Fruit fly (Drosophila melanogaster) whole organism, embryonic: ENCODE measurements around the gene TbCMF46.

ENCODE experiments used
- ATbp ChIP-seq: fragments of 200-800 bp; sonication (Bioruptor generic); optimal IDR thresholded peaks from 2 replicates; lab custom pipeline; 2017; ENCODE audit warnings: missing biosample characterization, mild to moderate bottlenecking, missing genetic modification characterization, missing genetic modification reagents
- Atf3 ChIP-seq: fragments of 200-800 bp; sonication (Bioruptor generic); optimal IDR thresholded peaks from 3 replicates; lab custom pipeline; 2016; ENCODE audit warnings: missing biosample characterization, missing genetic modification characterization
- Bdp1 ChIP-seq: fragments of 200-800 bp; sonication (Bioruptor generic); optimal IDR thresholded peaks from 3 replicates; lab custom pipeline; 2016; ENCODE audit warnings: missing biosample characterization, missing genetic modification characterization
- CG10274 ChIP-seq: fragments of 200-800 bp; sonication (Bioruptor generic); optimal IDR thresholded peaks from 3 replicates; lab custom pipeline; 2017; ENCODE audit warnings: missing biosample characterization, mild to moderate bottlenecking, missing genetic modification characterization
- CG10979 ChIP-seq: fragments of 200-800 bp; sonication (Bioruptor generic); optimal IDR thresholded peaks from 2 replicates; lab custom pipeline; 2018; ENCODE audit warnings: missing biosample characterization, mild to moderate bottlenecking, missing genetic modification characterization, moderate library complexity
- CG11093 ChIP-seq: fragments of 200-800 bp; sonication (Bioruptor generic); IDR thresholded peaks from 3 replicates; pipeline ENCODE4 v1.3.6; 2022; ENCODE audit warnings: missing biosample characterization, missing genetic modification characterization
- CG11247 ChIP-seq: fragments of 200-800 bp; sonication (Bioruptor generic); IDR thresholded peaks from 2 replicates; pipeline ENCODE4 v1.3.6; 2022; ENCODE audit warnings: missing biosample characterization, missing genetic modification characterization
- CG11695 ChIP-seq: fragments of 200-800 bp; sonication (Bioruptor generic); IDR thresholded peaks from 3 replicates; pipeline ENCODE4 v1.3.6; 2022; ENCODE audit warnings: missing biosample characterization, missing genetic modification characterization
- CG14710 ChIP-seq: fragments of 200-800 bp; sonication (Bioruptor generic); optimal IDR thresholded peaks from 3 replicates; lab custom pipeline; 2019; ENCODE audit warnings: missing biosample characterization, mild to moderate bottlenecking, missing genetic modification characterization, moderate library complexity
- CG15011 ChIP-seq: fragments of 200-800 bp; sonication (Bioruptor generic); optimal IDR thresholded peaks from 3 replicates; lab custom pipeline; 2018; ENCODE audit warnings: missing biosample characterization, mild to moderate bottlenecking, missing genetic modification characterization
- CG15073 ChIP-seq: fragments of 200-800 bp; sonication (Bioruptor generic); optimal IDR thresholded peaks from 2 replicates; lab custom pipeline; 2016; ENCODE audit warnings: missing biosample characterization, missing genetic modification characterization
- CG15696 ChIP-seq: fragments of 200-800 bp; sonication (Bioruptor generic); optimal IDR thresholded peaks from 2 replicates; lab custom pipeline; 2019; ENCODE audit warnings: missing biosample characterization, mild to moderate bottlenecking, missing genetic modification characterization, moderate library complexity
- CG16813 ChIP-seq: fragments of 200-800 bp; sonication (Bioruptor generic); IDR thresholded peaks from 3 replicates; pipeline ENCODE4 v1.3.6; 2022; ENCODE audit warnings: missing biosample characterization, missing genetic modification characterization; ENCODE audit not compliant: partially characterized antibody
- CG18011 ChIP-seq: fragments of 200-800 bp; sonication (Bioruptor generic); optimal IDR thresholded peaks from 2 replicates; lab custom pipeline; 2017; ENCODE audit warnings: missing biosample characterization, missing genetic modification characterization, mild to moderate bottlenecking, moderate library complexity, missing genotype
- CG2129 ChIP-seq: fragments of 200-800 bp; sonication (Bioruptor generic); IDR thresholded peaks from 2 replicates; pipeline ENCODE4 v1.3.6; 2022; ENCODE audit warnings: missing biosample characterization, missing genetic modification characterization; ENCODE audit not compliant: partially characterized antibody
- CG2889 ChIP-seq: fragments of 200-800 bp; sonication (Bioruptor generic); IDR thresholded peaks from 3 replicates; pipeline ENCODE4 v1.3.6; 2022; ENCODE audit warnings: missing biosample characterization, missing genetic modification characterization
- CG30403 ChIP-seq: fragments of 200-800 bp; sonication (Bioruptor generic); optimal IDR thresholded peaks from 3 replicates; lab custom pipeline; 2016; ENCODE audit warnings: missing biosample characterization, missing genetic modification characterization
- CG3065 ChIP-seq: fragments of 200-800 bp; sonication (Bioruptor generic); optimal IDR thresholded peaks from 2 replicates; lab custom pipeline; 2016; ENCODE audit warnings: missing biosample characterization, missing genetic modification characterization
- CG34224 ChIP-seq: fragments of 200-800 bp; sonication (Bioruptor generic); IDR thresholded peaks from 3 replicates; pipeline ENCODE4 v1.3.6; 2022; ENCODE audit warnings: missing biosample characterization, missing genetic modification characterization; ENCODE audit not compliant: partially characterized antibody
- CG3847 ChIP-seq: fragments of 200-800 bp; sonication (Bioruptor generic); IDR thresholded peaks from 2 replicates; pipeline ENCODE4 v1.3.6; 2022; ENCODE audit warnings: missing biosample characterization, missing genetic modification characterization
- CG5953 ChIP-seq: fragments of 200-800 bp; sonication (Bioruptor generic); IDR thresholded peaks from 2 replicates; pipeline ENCODE4 v1.3.6; 2022; ENCODE audit warnings: missing biosample characterization, missing genetic modification characterization
- CG6813 ChIP-seq: fragments of 200-800 bp; sonication (Bioruptor generic); optimal IDR thresholded peaks from 2 replicates; lab custom pipeline; 2017; ENCODE audit warnings: missing biosample characterization, missing genetic modification characterization, mild to moderate bottlenecking, moderate library complexity, missing genetic modification reagents
- CG8924 ChIP-seq: fragments of 200-800 bp; optimal IDR thresholded peaks from 3 replicates; lab custom pipeline; 2019; ENCODE audit warnings: missing biosample characterization, mild to moderate bottlenecking, missing genetic modification characterization, moderate library complexity
- Eip74EF ChIP-seq, 2 experiments: fragments of 200-800 bp in 1 of 2; fragments of >200 bp in 1 of 2; sonication (Bioruptor generic) in 1 of 2; optimal IDR thresholded peaks; 2 replicates each; lab custom pipeline; 2017 to 2019; ENCODE audit warnings: missing biosample characterization in 2 of 2, missing genetic modification characterization in 2 of 2, mild to moderate bottlenecking in 1 of 2, moderate library complexity in 1 of 2
- HLH4C ChIP-seq: fragments of 200-800 bp; sonication (Bioruptor generic); IDR thresholded peaks from 3 replicates; pipeline ENCODE4 v1.3.6; 2022; ENCODE audit warnings: missing biosample characterization, missing genetic modification characterization; ENCODE audit not compliant: partially characterized antibody
- Hand ChIP-seq: fragments of 200-800 bp; sonication (Bioruptor generic); optimal IDR thresholded peaks from 2 replicates; lab custom pipeline; 2017; ENCODE audit warnings: mild to moderate bottlenecking, missing biosample characterization, missing genetic modification reagents, missing genetic modification characterization
- Jarid2 ChIP-seq: fragments of 200-800 bp; sonication (Bioruptor generic); optimal IDR thresholded peaks from 3 replicates; lab custom pipeline; 2017; ENCODE audit warnings: mild to moderate bottlenecking, missing biosample characterization, missing genetic modification reagents, missing genetic modification characterization
- Max ChIP-seq: fragments of 200-800 bp; sonication (Bioruptor generic); optimal IDR thresholded peaks from 2 replicates; lab custom pipeline; 2016; ENCODE audit warnings: missing biosample characterization, mild to moderate bottlenecking, missing genetic modification characterization
- Optix ChIP-seq: fragments of 200-800 bp; sonication (Bioruptor generic); IDR thresholded peaks from 3 replicates; pipeline ENCODE4 v1.3.6; 2022; ENCODE audit warnings: missing biosample characterization, missing genetic modification characterization
- Ssrp ChIP-seq: fragments of 200-800 bp; sonication (Bioruptor generic); optimal IDR thresholded peaks from 2 replicates; lab custom pipeline; 2018; ENCODE audit warnings: missing biosample characterization, mild to moderate bottlenecking, missing genetic modification characterization, moderate library complexity
- Stat92E ChIP-seq, 3 experiments: fragments of >200 bp in 2 of 3; fragments of 200-800 bp in 1 of 3; sonication (Bioruptor generic) in 1 of 3; optimal IDR thresholded peaks; 2 replicates each; lab custom pipeline; 2017 to 2019; ENCODE audit warnings: missing biosample characterization in 3 of 3, missing genetic modification characterization in 3 of 3, mild to moderate bottlenecking in 1 of 3, moderate library complexity in 1 of 3
- ab ChIP-seq: fragments of 200-800 bp; sonication (Bioruptor generic); optimal IDR thresholded peaks from 2 replicates; lab custom pipeline; 2016; ENCODE audit warnings: missing biosample characterization, missing genetic modification characterization
- bowl ChIP-seq: fragments of 200-800 bp; sonication (Bioruptor generic); IDR thresholded peaks from 2 replicates; pipeline ENCODE4 v1.3.6; 2022; ENCODE audit warnings: missing biosample characterization, missing genetic modification characterization
- chif ChIP-seq, 2 experiments: fragments of 200-800 bp; sonication (Bioruptor generic); optimal IDR thresholded peaks; 3 replicates each; lab custom pipeline; 2016; ENCODE audit warnings: missing biosample characterization in 2 of 2, missing genetic modification characterization in 2 of 2
- chinmo ChIP-seq: fragments of 200-800 bp; sonication (Bioruptor generic); IDR thresholded peaks from 4 replicates; pipeline ENCODE4 v1.3.6; 2022; ENCODE audit warnings: missing biosample characterization, missing genetic modification characterization; ENCODE audit not compliant: partially characterized antibody
- cwo ChIP-seq: fragments of 200-800 bp; sonication (Bioruptor generic); optimal IDR thresholded peaks from 3 replicates; lab custom pipeline; 2017; ENCODE audit warnings: missing biosample characterization, missing genetic modification characterization, mild to moderate bottlenecking, moderate library complexity, missing genetic modification reagents
- danr ChIP-seq: fragments of 200-800 bp; sonication (Bioruptor generic); IDR thresholded peaks from 2 replicates; pipeline ENCODE4 v1.3.6; 2022; ENCODE audit warnings: missing biosample characterization, missing genetic modification characterization
- esg ChIP-seq: fragments of 200-800 bp; sonication (Bioruptor generic); conservative IDR thresholded peaks from 2 replicates; pipeline ENCODE4 v1.3.6; 2022; ENCODE audit warnings: missing biosample characterization, missing genetic modification characterization
- eyg ChIP-seq: fragments of 200-800 bp; sonication (Bioruptor generic); optimal IDR thresholded peaks from 3 replicates; lab custom pipeline; 2016; ENCODE audit warnings: missing biosample characterization, missing genetic modification characterization
- ind ChIP-seq: fragments of 200-800 bp; sonication (Bioruptor generic); optimal IDR thresholded peaks from 3 replicates; lab custom pipeline; 2016; ENCODE audit warnings: missing biosample characterization, missing genetic modification characterization
- insv ChIP-seq, 2 experiments: fragments of 200-800 bp; sonication (Bioruptor generic); optimal IDR thresholded peaks; 3 replicates each; lab custom pipeline; 2016 to 2018; ENCODE audit warnings: missing biosample characterization in 2 of 2, missing genetic modification characterization in 2 of 2
- nmo ChIP-seq: fragments of 200-800 bp; sonication (Bioruptor generic); optimal IDR thresholded peaks from 2 replicates; lab custom pipeline; 2018; ENCODE audit warnings: missing biosample characterization, mild to moderate bottlenecking, missing genetic modification characterization, moderate library complexity
- pan ChIP-seq, 4 experiments: fragments of >200 bp in 3 of 4; fragments of 200-800 bp in 1 of 4; sonication (Bioruptor generic) in 1 of 4; optimal IDR thresholded peaks in 3 of 4; IDR thresholded peaks in 1 of 4; 2 replicates each; pipeline versions ENCODE4 v1.3.6 to Lab custom; 2017 to 2022; ENCODE audit warnings: missing biosample characterization in 2 of 4, missing genetic modification characterization in 2 of 4, mixed read lengths in 1 of 4
- pfk ChIP-seq: fragments of 200-800 bp; sonication (Bioruptor generic); optimal IDR thresholded peaks from 2 replicates; lab custom pipeline; 2018; ENCODE audit warnings: missing biosample characterization, mild to moderate bottlenecking, missing genetic modification characterization, moderate library complexity
- sqz ChIP-seq: fragments of 200-800 bp; sonication (Bioruptor generic); optimal IDR thresholded peaks from 3 replicates; lab custom pipeline; 2018; ENCODE audit warnings: missing biosample characterization, mild to moderate bottlenecking, missing genetic modification characterization
- unpg ChIP-seq: fragments of 200-800 bp; sonication (Bioruptor generic); optimal IDR thresholded peaks from 3 replicates; lab custom pipeline; 2018; ENCODE audit warnings: missing biosample characterization, mild to moderate bottlenecking, missing genetic modification characterization, moderate library complexity
- wek ChIP-seq: fragments of 200-800 bp; sonication (Bioruptor generic); optimal IDR thresholded peaks from 3 replicates; lab custom pipeline; 2018; ENCODE audit warnings: missing biosample characterization, mild to moderate bottlenecking, missing genetic modification characterization, moderate library complexity
- zf30C ChIP-seq: fragments of 200-800 bp; sonication (Bioruptor generic); optimal IDR thresholded peaks from 3 replicates; lab custom pipeline; 2018; ENCODE audit warnings: missing biosample characterization, mild to moderate bottlenecking, missing genetic modification characterization

The TbCMF46 gene

dm6 chr2L:9897296-9897695 lies 27.4 kb downstream of the TbCMF46 start, which contains the start of gene RpS2 (continued):
- TF ChIP-seq wek (GFP tag; lab: Kevin White, UChicago) = peak; percentile 59
- TF ChIP-seq CG6813 (GFP tag; lab: Kevin White, UChicago) = no peak
- no peak for TF ChIP-seq ind (GFP tag; lab: Kevin White, UChicago)
- peak; percentile 55 for TF ChIP-seq nmo (GFP tag; lab: Kevin White, UChicago)
- TF ChIP-seq CG3847 (GFP tag; lab: Robert Waterston, UW) = peak; percentile 43
- TF ChIP-seq CG5953 = no peak
- peak; percentile 99 for TF ChIP-seq CG16813 (GFP tag; lab: Robert Waterston, UW)
- TF ChIP-seq ATbp (GFP tag; lab: Kevin White, UChicago) = peak; percentile 31
- no peak for TF ChIP-seq pan (optimal IDR thresholded peaks at IDR 0.05; lab: Kevin White, UChicago)
- peak in 1 of 2 experiments; percentile 7 for TF ChIP-seq pan (GFP tag; optimal IDR thresholded peaks at IDR 0.05 in 1 of 2, IDR thresholded peaks at IDR 0.05 in 1 of 2)
- TF ChIP-seq CG30403 (GFP tag; lab: Kevin White, UChicago) = peak; percentile 38
- no peak for TF ChIP-seq CG10274 (GFP tag; lab: Kevin White, UChicago)
- peak in 1 of 3 experiments; percentile 22 for TF ChIP-seq Stat92E (GFP tag; optimal IDR thresholded peaks at IDR 0.05; lab: Kevin White, UChicago)
- TF ChIP-seq sqz = peak; percentile 46
- TF ChIP-seq cwo (GFP tag; lab: Kevin White, UChicago) = no peak
- TF ChIP-seq Bdp1 (GFP tag; lab: Kevin White, UChicago) = no peak
- TF ChIP-seq pfk = peak; percentile 64
- peak in 1 of 2 experiments; percentile 24 for TF ChIP-seq chif (GFP tag; optimal IDR thresholded peaks at IDR 0.05; lab: Kevin White, UChicago)
- TF ChIP-seq Jarid2 (GFP tag; lab: Kevin White, UChicago) = peak; percentile 13
- TF ChIP-seq CG3065 (GFP tag; lab: Kevin White, UChicago) = no peak
- TF ChIP-seq CG14710 (tag; lab: Kevin White, UChicago) = peak; percentile 57
- no peak for TF ChIP-seq danr (GFP tag; lab: Robert Waterston, UW)
- TF ChIP-seq Ssrp (tag; lab: Kevin White, UChicago) = no peak
- no peak for TF ChIP-seq CG11247
- TF ChIP-seq CG2889 = no peak; the same call in 2 of the 3 replicates
- TF ChIP-seq HLH4C (GFP tag; lab: Robert Waterston, UW) = peak; percentile 98
- TF ChIP-seq CG34224 (GFP tag; lab: Robert Waterston, UW) = peak; percentile 99
- TF ChIP-seq Optix (GFP tag; lab: Robert Waterston, UW) = no peak
- peak; percentile 42 for TF ChIP-seq Max (GFP tag; lab: Kevin White, UChicago)
- no peak for TF ChIP-seq CG11695 (GFP tag; lab: Robert Waterston, UW)
- peak in 1 of 2 experiments; percentile 11 for TF ChIP-seq Eip74EF (GFP tag; optimal IDR thresholded peaks at IDR 0.05; lab: Kevin White, UChicago)
- peak; percentile 51 for TF ChIP-seq unpg (GFP tag; lab: Kevin White, UChicago)
- TF ChIP-seq CG15696 (tag; lab: Kevin White, UChicago) = no peak
- TF ChIP-seq Hand (GFP tag; lab: Kevin White, UChicago) = no peak
- TF ChIP-seq insv (GFP tag; optimal IDR thresholded peaks at IDR 0.05; lab: Kevin White, UChicago) = peak in 1 of 2 experiments; percentile 32
- no peak for TF ChIP-seq CG15011 (GFP tag; lab: Kevin White, UChicago)
- peak; percentile 98 for TF ChIP-seq chinmo (GFP tag; lab: Robert Waterston, UW)
- TF ChIP-seq bowl (GFP tag; lab: Robert Waterston, UW) = no peak
- peak; percentile 38 for TF ChIP-seq CG10979 (tag; lab: Kevin White, UChicago)
- no peak for TF ChIP-seq CG15073 (GFP tag; lab: Kevin White, UChicago)
- TF ChIP-seq Atf3 (GFP tag; lab: Kevin White, UChicago) = no peak
- TF ChIP-seq zf30C (GFP tag; lab: Kevin White, UChicago) = no peak
- no peak for TF ChIP-seq CG18011 (GFP tag; lab: Kevin White, UChicago)
- TF ChIP-seq eyg (GFP tag; lab: Kevin White, UChicago) = no peak
- no peak for TF ChIP-seq esg (GFP tag; lab: Robert Waterston, UW)
- TF ChIP-seq CG11093 = no peak
- TF ChIP-seq CG2129 (GFP tag; lab: Robert Waterston, UW) = peak; percentile 95
- TF ChIP-seq ab = no peak
- TF ChIP-seq CG8924 (tag; lab: Kevin White, UChicago) = peak; percentile 29
